Worm (Caenorhabditis elegans): ENCODE results near the gene mtl-1.

ce11 chrV:6699833-6700232 is 8.2 kb upstream of the mtl-1 start:
- TF ChIP-seq pha-4 (tag; optimal IDR thresholded peaks at IDR 0.05) (no peak), ceh-82 (tag; optimal IDR thresholded peaks at IDR 0.05) (no peak), nhr-28 (tag; optimal IDR thresholded peaks at IDR 0.05) (no peak)

All from whole organism, L3 larva.